Worm (Caenorhabditis elegans): Measurements from ENCODE around the gene F49C5.9.

DNA sequence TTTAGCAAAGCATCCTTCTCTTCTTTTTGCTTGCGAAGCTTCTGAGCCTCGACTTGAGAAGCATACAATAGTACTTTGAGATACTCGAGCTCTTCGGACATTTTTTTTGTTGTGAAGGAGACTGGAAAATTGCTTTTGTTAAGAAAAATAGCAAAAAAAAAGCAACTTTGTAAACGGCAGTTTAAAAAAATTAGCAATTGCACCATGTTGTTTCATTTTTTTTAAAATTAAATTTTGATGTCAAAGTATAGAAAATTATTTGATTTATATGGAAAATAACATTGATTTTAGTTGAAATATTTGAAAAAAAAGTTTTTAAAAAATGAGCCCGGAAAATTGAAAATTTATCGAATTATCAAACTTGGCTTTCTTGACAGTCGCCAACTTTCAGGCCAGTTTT lies 30.2 kb upstream of the F49C5.9 start, which contains the start of gene Y38E10A.3:
- TF ChIP-seq R02D3.7 (tag; optimal IDR thresholded peaks at IDR 0.05): no peak
- TF ChIP-seq unc-39 (tag; optimal IDR thresholded peaks at IDR 0.05): no peak
- no peak for TF ChIP-seq snpc-4 (tag; optimal IDR thresholded peaks at IDR 0.05)
- TF ChIP-seq fkh-10 (GFP tag; optimal IDR thresholded peaks at IDR 0.05): no peak
- TF ChIP-seq nhr-77 (tag; optimal IDR thresholded peaks at IDR 0.05): no peak

Measured in whole organism, L3 larva.